Worm (Caenorhabditis elegans) whole organism, mixed stage, embryonic: ENCODE data around the gene F44E5.4.

ENCODE experiments used
- M03D4.4 ChIP-seq: sonication (generic microtip); optimal IDR thresholded peaks from 2 replicates; lab custom pipeline; 2017; ENCODE audit warnings: mild to moderate bottlenecking, missing genetic modification characterization, missing compliant biosample characterization
- bed-3 ChIP-seq: fragments of 200-800 bp; sonication (Bioruptor generic); optimal IDR thresholded peaks from 3 replicates; lab custom pipeline; 2018; ENCODE audit warnings: mild to moderate bottlenecking, missing genetic modification characterization, moderate library complexity, missing compliant biosample characterization
- blmp-1 ChIP-seq: fragments of 150-350 bp; optimal IDR thresholded peaks from 2 replicates; lab custom pipeline; 2014; ENCODE audit warnings: missing biosample characterization, missing genetic modification characterization
- ceh-39 ChIP-seq: fragments of 150-350 bp; optimal IDR thresholded peaks from 2 replicates; lab custom pipeline; 2014; ENCODE audit warnings: missing biosample characterization, missing genetic modification characterization
- ces-1 ChIP-seq: fragments of 150-350 bp; optimal IDR thresholded peaks from 2 replicates; lab custom pipeline; 2014; ENCODE audit warnings: missing biosample characterization, missing genetic modification reagents, missing genetic modification characterization
- drap-1 ChIP-seq: fragments of 200-800 bp; sonication (Bioruptor generic); optimal IDR thresholded peaks from 3 replicates; lab custom pipeline; 2018; ENCODE audit warnings: mild to moderate bottlenecking, missing genetic modification characterization, missing compliant biosample characterization
- elt-1 ChIP-seq: sonication (generic microtip); optimal IDR thresholded peaks from 2 replicates; lab custom pipeline; 2017; ENCODE audit warnings: missing genetic modification characterization, mild to moderate bottlenecking, missing compliant biosample characterization, antibody characterized with exemption, moderate library complexity, borderline replicate concordance; ENCODE audit not compliant: insufficient read depth
- elt-3 ChIP-seq: fragments of 150-350 bp; optimal IDR thresholded peaks from 2 replicates; lab custom pipeline; 2014; ENCODE audit warnings: missing biosample characterization, missing genetic modification characterization
- flh-1 ChIP-seq: fragments of 200-800 bp; sonication (Bioruptor generic); optimal IDR thresholded peaks from 2 replicates; lab custom pipeline; 2018; ENCODE audit warnings: mild to moderate bottlenecking, missing genetic modification characterization, moderate library complexity, missing compliant biosample characterization
- hlh-1 ChIP-seq: fragments of 150-350 bp; optimal IDR thresholded peaks from 2 replicates; lab custom pipeline; 2014; ENCODE audit warnings: missing biosample characterization, missing genetic modification reagents, missing genetic modification characterization
- lin-13 ChIP-seq: fragments of 150-350 bp; optimal IDR thresholded peaks from 2 replicates; lab custom pipeline; 2014; ENCODE audit warnings: missing biosample characterization, missing genetic modification characterization
- lin-32 ChIP-seq: fragments of 200-800 bp; sonication (Bioruptor generic); optimal IDR thresholded peaks from 2 replicates; lab custom pipeline; 2018; ENCODE audit warnings: mild to moderate bottlenecking, missing genetic modification characterization, missing compliant biosample characterization
- lsy-2 ChIP-seq: fragments of 150-350 bp; optimal IDR thresholded peaks from 2 replicates; lab custom pipeline; 2014; ENCODE audit warnings: missing biosample characterization, missing genetic modification characterization
- mep-1 ChIP-seq: fragments of 150-350 bp; optimal IDR thresholded peaks from 2 replicates; lab custom pipeline; 2017; ENCODE audit warnings: missing biosample characterization, missing genetic modification reagents, missing genetic modification characterization, inconsistent platforms
- mls-2 ChIP-seq: sonication (generic microtip); optimal IDR thresholded peaks from 2 replicates; lab custom pipeline; 2016; ENCODE audit warnings: mild to moderate bottlenecking, missing genetic modification characterization, moderate library complexity, missing compliant biosample characterization
- nhr-2 ChIP-seq: fragments of 150-350 bp; optimal IDR thresholded peaks from 2 replicates; lab custom pipeline; 2014; ENCODE audit warnings: missing biosample characterization, missing genetic modification characterization
- nhr-237 ChIP-seq: fragments of 150-350 bp; optimal IDR thresholded peaks from 2 replicates; lab custom pipeline; 2014; ENCODE audit warnings: missing biosample characterization, missing genetic modification characterization
- nhr-28 ChIP-seq: fragments of 150-350 bp; optimal IDR thresholded peaks from 2 replicates; lab custom pipeline; 2014; ENCODE audit warnings: missing biosample characterization, missing genetic modification characterization
- nhr-76 ChIP-seq: sonication (generic microtip); optimal IDR thresholded peaks from 2 replicates; lab custom pipeline; 2017; ENCODE audit warnings: missing biosample characterization, missing genetic modification characterization
- pha-4 ChIP-seq: fragments of 150-350 bp; optimal IDR thresholded peaks from 2 replicates; lab custom pipeline; 2018; ENCODE audit warnings: missing biosample characterization, missing genetic modification reagents, missing genetic modification characterization
- sem-2 ChIP-seq: fragments of 200-800 bp; sonication (Bioruptor generic); optimal IDR thresholded peaks from 2 replicates; lab custom pipeline; 2018; ENCODE audit warnings: mild to moderate bottlenecking, missing genetic modification characterization, missing compliant biosample characterization
- snpc-4 ChIP-seq: fragments of 150-350 bp; optimal IDR thresholded peaks from 2 replicates; lab custom pipeline; 2014; ENCODE audit warnings: missing biosample characterization, missing genetic modification characterization
- sptf-1 ChIP-seq: sonication (generic microtip); optimal IDR thresholded peaks from 2 replicates; lab custom pipeline; 2017; ENCODE audit warnings: mild to moderate bottlenecking, missing genetic modification characterization, moderate library complexity, missing compliant biosample characterization
- tbx-8 ChIP-seq: fragments of 200-800 bp; sonication (Bioruptor generic); optimal IDR thresholded peaks from 2 replicates; lab custom pipeline; 2018; ENCODE audit warnings: mild to moderate bottlenecking, missing genetic modification characterization, moderate library complexity, missing compliant biosample characterization
- unc-120 ChIP-seq: sonication (generic microtip); optimal IDR thresholded peaks from 2 replicates; lab custom pipeline; 2017; ENCODE audit warnings: missing genetic modification characterization, missing compliant biosample characterization; ENCODE audit not compliant: poor library complexity, severe bottlenecking
- ztf-11 ChIP-seq: fragments of 150-350 bp; optimal IDR thresholded peaks from 2 replicates; lab custom pipeline; 2014; ENCODE audit warnings: missing biosample characterization, missing genetic modification characterization

Gene F44E5.4

DNA sequence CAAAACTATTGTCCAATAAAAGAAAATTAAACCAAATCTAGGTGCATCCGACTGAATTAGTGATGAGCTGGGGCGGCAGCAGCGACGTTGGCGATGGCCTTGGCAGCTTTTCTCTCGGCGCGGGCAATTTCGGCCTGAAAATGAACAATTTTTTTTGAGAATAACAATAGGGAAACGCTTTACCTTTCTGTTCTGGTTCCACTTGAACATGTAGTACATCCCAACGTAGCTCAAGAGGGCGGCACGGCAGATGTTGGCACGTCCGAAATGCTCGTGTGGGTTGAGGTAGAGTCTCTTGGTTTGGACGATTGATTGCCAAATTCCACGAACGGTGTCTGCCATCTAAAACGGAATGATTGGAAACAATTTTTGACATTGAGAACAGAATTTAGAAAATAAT lies 15.1 kb upstream of the F44E5.4 start, which contains the start of gene F44E5.1:
F44E5.1 (minus strand) TSS at position 342 of the 400 bp plus-strand sequence.
- TF ChIP-seq ces-1 = no peak
- TF ChIP-seq mls-2 (tag; lab: Kevin White, UChicago) = no peak
- TF ChIP-seq M03D4.4 = no peak
- TF ChIP-seq elt-3 = no peak
- TF ChIP-seq drap-1 (GFP tag; lab: Kevin White, UChicago) = no peak

DNA sequence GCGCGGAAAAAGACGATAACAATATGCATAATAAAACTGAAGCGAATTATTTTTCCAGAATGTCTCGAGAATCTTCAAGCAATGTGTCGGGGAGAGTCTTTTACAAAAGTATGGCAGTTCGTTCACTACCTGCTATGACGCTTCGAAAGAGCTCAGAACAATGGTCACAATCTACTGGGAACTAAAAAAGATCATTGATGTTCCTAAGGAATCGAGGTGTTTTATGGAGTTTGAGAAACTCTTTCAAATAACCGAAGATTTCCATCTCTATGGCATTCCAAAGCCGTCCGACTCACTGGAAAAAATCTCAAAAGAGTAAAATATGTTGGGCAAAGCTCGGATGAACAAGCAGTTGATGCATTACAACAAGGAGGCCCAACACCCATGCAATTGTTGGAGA lies 13.3 kb upstream of the F44E5.4 start, which contains the start of gene F44E5.15:
F44E5.15 (plus strand) TSS at position 301 of the 400 bp plus-strand sequence.
- TF ChIP-seq lin-32 (GFP tag; lab: Kevin White, UChicago) = no peak
- TF ChIP-seq nhr-2 (tag; lab: Kevin White, UChicago) = no peak
- TF ChIP-seq unc-120 (tag; lab: Kevin White, UChicago) = no peak
- TF ChIP-seq hlh-1 = no peak
- TF ChIP-seq mep-1 (tag; lab: Kevin White, UChicago) = no peak
- TF ChIP-seq ces-1 = no peak
- TF ChIP-seq bed-3 = no peak
- no peak for TF ChIP-seq ztf-11

DNA sequence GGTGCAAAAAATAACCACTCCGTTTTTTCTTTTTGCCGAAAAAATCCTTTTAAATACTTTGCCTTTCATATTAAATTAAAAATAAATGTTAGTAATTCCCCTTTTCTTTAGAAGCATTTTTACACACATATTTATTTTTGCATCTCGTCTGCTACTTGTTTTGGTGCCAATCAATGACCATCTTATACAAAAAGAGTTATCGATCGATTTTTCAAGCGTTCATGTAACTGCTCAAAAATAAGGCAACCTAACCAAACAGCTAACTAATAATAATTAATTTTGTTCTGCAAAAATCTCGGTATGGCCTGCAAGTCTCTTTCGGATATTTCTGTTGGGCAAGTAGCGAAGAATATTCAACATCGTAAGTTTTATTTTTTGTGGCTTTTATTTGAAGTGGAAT lies 7.4 kb upstream of the F44E5.4 start, which contains the start of gene F44E5.2:
F44E5.2 (plus strand) TSS at position 301 of the 400 bp plus-strand sequence.
- TF ChIP-seq hlh-1 = no peak
- TF ChIP-seq tbx-8 (GFP tag; lab: Kevin White, UChicago) = no peak
- TF ChIP-seq flh-1 (GFP tag; lab: Kevin White, UChicago) = no peak
- no peak for TF ChIP-seq lin-32 (GFP tag; lab: Kevin White, UChicago)
- TF ChIP-seq ceh-39 = no peak
- no peak for TF ChIP-seq elt-1 (tag; lab: Kevin White, UChicago)
- no peak for TF ChIP-seq sptf-1 (tag; lab: Kevin White, UChicago)
- TF ChIP-seq bed-3 = no peak
- no peak for TF ChIP-seq ces-1
- no peak for TF ChIP-seq ztf-11
- no peak for TF ChIP-seq nhr-28
- no peak for TF ChIP-seq elt-3
- TF ChIP-seq blmp-1 = no peak
- no peak for TF ChIP-seq nhr-237
- TF ChIP-seq pha-4 (tag; lab: Kevin White, UChicago) = no peak
- no peak for TF ChIP-seq nhr-76
- no peak for TF ChIP-seq nhr-2 (tag; lab: Kevin White, UChicago)
- TF ChIP-seq, all 35 proteins: peak for 0

DNA sequence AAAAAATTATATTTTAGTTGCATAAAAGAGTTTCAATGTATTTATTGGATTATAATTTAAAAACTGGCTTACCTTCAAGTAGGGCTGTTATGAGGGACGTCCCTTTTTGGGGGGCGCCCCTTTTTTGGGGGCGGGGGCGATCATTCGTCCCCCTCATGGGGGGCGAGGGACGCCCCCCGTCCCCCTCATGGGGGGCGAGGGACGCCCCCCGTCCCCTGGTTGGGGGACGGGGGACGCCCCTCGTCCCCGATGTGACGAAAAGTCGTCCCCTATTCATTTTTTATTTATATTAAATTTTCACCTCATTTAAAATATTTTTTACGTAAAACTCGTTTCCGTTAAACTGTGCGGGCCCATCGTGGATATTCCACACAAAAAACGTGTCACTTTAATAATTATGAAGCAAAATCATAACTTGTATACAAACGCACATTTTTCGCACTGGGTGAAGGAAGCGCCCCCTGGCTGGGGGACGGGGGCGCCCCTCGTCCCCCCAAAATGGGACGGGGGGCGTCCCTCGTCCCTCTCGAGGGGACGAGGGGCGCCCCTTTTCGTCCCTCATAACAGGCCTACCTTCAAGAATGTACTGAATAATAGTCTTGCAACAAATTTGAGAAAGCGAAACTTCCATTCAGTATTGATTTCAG lies 6.5 kb upstream of the F44E5.4 start:
- TF ChIP-seq nhr-2 (tag; lab: Kevin White, UChicago) (no peak), lsy-2 (tag; lab: Kevin White, UChicago) (no peak), sptf-1 (tag; lab: Kevin White, UChicago) (no peak), lin-13 (tag; lab: Kevin White, UChicago) (no peak), elt-1 (tag; lab: Kevin White, UChicago) (no peak), mep-1 (tag; lab: Kevin White, UChicago) (no peak), snpc-4 (tag; lab: Kevin White, UChicago) (no peak), sem-2 (GFP tag; lab: Kevin White, UChicago) (no peak)

DNA sequence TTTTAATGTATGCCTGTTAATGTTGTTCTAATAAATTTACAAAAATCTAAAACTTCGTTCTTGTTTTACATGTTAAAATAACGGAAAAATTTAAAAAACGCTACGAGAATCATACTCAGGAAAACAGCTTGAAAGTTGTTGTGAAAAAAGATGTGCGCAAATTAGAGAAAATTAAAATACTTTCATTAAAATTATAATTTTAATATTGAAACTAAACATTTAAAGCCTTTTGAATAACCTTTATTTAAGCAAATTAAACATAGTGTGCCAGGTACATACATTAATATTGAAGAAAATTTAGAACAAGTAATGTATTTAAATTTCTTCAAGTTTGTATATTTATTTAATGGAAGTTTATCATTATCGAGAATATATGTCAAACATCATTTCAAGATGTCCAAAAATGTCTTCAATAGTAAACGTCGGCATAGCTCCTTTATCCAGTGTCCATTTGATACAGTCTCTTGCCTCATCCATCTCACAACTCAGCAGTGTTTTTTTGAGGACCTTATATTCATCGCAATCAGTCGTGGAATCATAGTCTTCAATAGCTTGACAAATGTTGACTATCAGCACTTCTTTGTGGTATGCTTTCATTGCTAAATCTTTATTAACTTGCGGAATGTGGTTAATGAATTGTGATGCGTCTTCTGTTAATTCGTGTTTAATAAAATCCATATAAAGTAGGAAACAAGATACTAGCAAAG lies 2.8 kb upstream of the F44E5.4 start:
- peak; percentile 60 for TF ChIP-seq nhr-2 (tag; lab: Kevin White, UChicago)
- TF ChIP-seq ces-1 = peak; percentile 64
- TF ChIP-seq M03D4.4 = no peak
- TF ChIP-seq lsy-2 (tag; lab: Kevin White, UChicago) = peak; percentile 10
- TF ChIP-seq, all 35 proteins: peak for 3

DNA sequence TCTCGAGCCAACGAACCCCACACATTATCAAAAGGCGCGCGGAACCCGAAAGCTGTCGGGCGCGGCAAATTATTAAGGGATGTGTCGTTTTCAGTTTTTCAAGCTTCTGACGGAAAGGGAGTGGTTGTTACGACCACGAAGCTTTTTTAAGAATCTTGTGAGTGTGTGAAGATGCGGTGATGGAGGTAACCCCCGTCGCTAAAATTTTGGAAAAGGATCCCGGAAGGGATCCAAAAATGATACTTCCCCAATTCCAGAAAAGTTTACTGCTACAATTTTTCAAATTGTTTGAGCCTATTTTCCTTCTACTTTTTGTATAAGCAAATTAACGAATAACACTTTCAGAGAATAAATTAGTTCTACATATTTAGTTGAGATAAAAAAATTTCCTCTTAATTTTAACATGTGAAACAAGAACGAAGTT lies 2.4 kb downstream of the F44E5.4 start:
- TF ChIP-seq nhr-2 (tag; lab: Kevin White, UChicago) (peak; percentile 59), snpc-4 (tag; lab: Kevin White, UChicago) (no peak), ces-1 (peak; percentile 43), lin-13 (tag; lab: Kevin White, UChicago) (no peak), elt-3 (no peak)
- TF ChIP-seq, all 35 proteins: peak for 2
